Fruit fly (Drosophila melanogaster): ENCODE results near the gene CG32512.

- TF ChIP-seq Gsc (GFP tag; IDR thresholded peaks at IDR 0.05) (no peak), CrebB (tag; optimal IDR thresholded peaks at IDR 0.05) (no peak), CG4730 (GFP tag; IDR thresholded peaks at IDR 0.05) (no peak), Vsx1 (GFP tag; optimal IDR thresholded peaks at IDR 0.05) (no peak), CG1233 (GFP tag; optimal IDR thresholded peaks at IDR 0.05) (no peak), lbe (GFP tag; optimal IDR thresholded peaks at IDR 0.05) (no peak), Bdp1 (GFP tag; optimal IDR thresholded peaks at IDR 0.05) (no peak)
Observed at dm6 chrX:21073641-21074328, 6.4 kb upstream of the CG32512 start.

All from whole organism, embryonic.